Worm (Caenorhabditis elegans) whole organism, L2 larva: ENCODE results near the gene str-248.
A peak's percentile ranks its signal among the peaks of the same experiment; 100 is the strongest.
"Not testable (repeated sequence)": the region's sequence is repeated elsewhere in the genome, so short reads cannot be mapped to it uniquely, and the experiment has no call there.

Source experiments
- F13H6.1 ChIP-seq: sonication (generic microtip); optimal IDR thresholded peaks from 2 replicates; lab custom pipeline; 2016; ENCODE audit warnings: missing genetic modification characterization, missing compliant biosample characterization
- R02D3.7 ChIP-seq: fragments of 150-350 bp; optimal IDR thresholded peaks from 2 replicates; lab custom pipeline; 2014; ENCODE audit warnings: missing biosample characterization, missing genetic modification characterization
- Y55F3AM.14 ChIP-seq: fragments of 200-800 bp; sonication (Bioruptor generic); optimal IDR thresholded peaks from 2 replicates; lab custom pipeline; 2018; ENCODE audit warnings: mild to moderate bottlenecking, missing genetic modification characterization, missing compliant biosample characterization
- ZK546.5 ChIP-seq: sonication (generic microtip); optimal IDR thresholded peaks from 2 replicates; lab custom pipeline; 2017; ENCODE audit warnings: missing biosample characterization, missing genetic modification characterization
- alr-1 ChIP-seq: fragments of 150-350 bp; optimal IDR thresholded peaks from 2 replicates; lab custom pipeline; 2014; ENCODE audit warnings: missing biosample characterization, missing genetic modification characterization
- aly-2 ChIP-seq: fragments of 150-350 bp; optimal IDR thresholded peaks from 2 replicates; lab custom pipeline; 2014; ENCODE audit warnings: missing biosample characterization, missing genetic modification characterization
- ama-1 ChIP-seq: fragments of 150-350 bp; optimal IDR thresholded peaks from 2 replicates; lab custom pipeline; 2018; ENCODE audit warnings: inconsistent platforms
- ceh-16 ChIP-seq: fragments of 150-350 bp; optimal IDR thresholded peaks from 2 replicates; lab custom pipeline; 2014; ENCODE audit warnings: missing biosample characterization, missing genetic modification characterization
- ceh-82 ChIP-seq: fragments of 150-350 bp; optimal IDR thresholded peaks from 2 replicates; lab custom pipeline; 2014; ENCODE audit warnings: missing biosample characterization, missing genetic modification characterization
- crh-2 ChIP-seq: sonication (generic microtip); optimal IDR thresholded peaks from 2 replicates; lab custom pipeline; 2017; ENCODE audit warnings: missing biosample characterization, missing genetic modification characterization
- dmd-4 ChIP-seq: sonication (generic microtip); optimal IDR thresholded peaks from 2 replicates; lab custom pipeline; 2017; ENCODE audit warnings: missing biosample characterization, missing genetic modification characterization
- egl-27 ChIP-seq: sonication (generic microtip); optimal IDR thresholded peaks from 3 replicates; lab custom pipeline; 2017; ENCODE audit warnings: missing biosample characterization, missing genetic modification reagents, missing genetic modification characterization
- elt-3 ChIP-seq: sonication (generic microtip); optimal IDR thresholded peaks from 2 replicates; lab custom pipeline; 2017; ENCODE audit warnings: missing biosample characterization, missing genetic modification characterization
- fos-1 ChIP-seq: fragments of 150-350 bp; optimal IDR thresholded peaks from 2 replicates; lab custom pipeline; 2014; ENCODE audit warnings: missing biosample characterization, missing genetic modification characterization
- lin-13 ChIP-seq: fragments of 150-350 bp; optimal IDR thresholded peaks from 2 replicates; lab custom pipeline; 2014; ENCODE audit warnings: missing biosample characterization, missing genetic modification reagents, missing genetic modification characterization
- lsy-2 ChIP-seq, 2 experiments: fragments of 150-350 bp in 1 of 2; sonication (generic microtip) in 1 of 2; optimal IDR thresholded peaks; 2 replicates each; lab custom pipeline; 2014 to 2017; ENCODE audit warnings: missing biosample characterization in 2 of 2, missing genetic modification characterization in 2 of 2
- mab-5 ChIP-seq: fragments of 150-350 bp; optimal IDR thresholded peaks from 2 replicates; lab custom pipeline; 2014; ENCODE audit warnings: missing biosample characterization, missing genetic modification characterization
- mbf-1 ChIP-seq: sonication (generic microtip); optimal IDR thresholded peaks from 2 replicates; lab custom pipeline; 2017; ENCODE audit warnings: missing biosample characterization, missing genetic modification characterization
- mdl-1 ChIP-seq, 2 experiments: fragments of 150-350 bp in 1 of 2; sonication (generic microtip) in 1 of 2; optimal IDR thresholded peaks; 2 replicates each; lab custom pipeline; 2017; ENCODE audit warnings: missing biosample characterization in 2 of 2, missing genetic modification characterization in 2 of 2
- nhr-10 ChIP-seq: sonication (generic microtip); optimal IDR thresholded peaks from 2 replicates; lab custom pipeline; 2017; ENCODE audit warnings: missing biosample characterization, missing genetic modification characterization
- nhr-11 ChIP-seq: fragments of 150-350 bp; optimal IDR thresholded peaks from 2 replicates; lab custom pipeline; 2014; ENCODE audit warnings: missing biosample characterization, missing genetic modification characterization
- nhr-12 ChIP-seq: fragments of 150-350 bp; optimal IDR thresholded peaks from 2 replicates; lab custom pipeline; 2014; ENCODE audit warnings: missing biosample characterization, missing genetic modification characterization
- nhr-129 ChIP-seq: fragments of 150-350 bp; optimal IDR thresholded peaks from 2 replicates; lab custom pipeline; 2014; ENCODE audit warnings: missing biosample characterization, missing genetic modification characterization
- nhr-21 ChIP-seq: fragments of 150-350 bp; optimal IDR thresholded peaks from 2 replicates; lab custom pipeline; 2014; ENCODE audit warnings: missing biosample characterization, missing genetic modification characterization
- nhr-23 ChIP-seq: fragments of 150-350 bp; optimal IDR thresholded peaks from 2 replicates; lab custom pipeline; 2014; ENCODE audit warnings: missing biosample characterization, missing genetic modification reagents, missing genetic modification characterization
- nhr-237 ChIP-seq: fragments of 150-350 bp; optimal IDR thresholded peaks from 2 replicates; lab custom pipeline; 2014; ENCODE audit warnings: missing biosample characterization, missing genetic modification characterization
- nhr-25 ChIP-seq: fragments of 150-350 bp; sonication (generic microtip); optimal IDR thresholded peaks from 3 replicates; lab custom pipeline; 2014; ENCODE audit warnings: missing biosample characterization, missing genetic modification characterization
- nhr-6 ChIP-seq: fragments of 150-350 bp; optimal IDR thresholded peaks from 2 replicates; lab custom pipeline; 2014; ENCODE audit warnings: missing biosample characterization, missing genetic modification characterization
- nhr-77 ChIP-seq: fragments of 150-350 bp; optimal IDR thresholded peaks from 2 replicates; lab custom pipeline; 2014; ENCODE audit warnings: missing biosample characterization, missing genetic modification characterization
- peb-1 ChIP-seq: fragments of 150-350 bp; optimal IDR thresholded peaks from 2 replicates; lab custom pipeline; 2014; ENCODE audit warnings: missing biosample characterization, missing genetic modification characterization
- sem-4 ChIP-seq: fragments of 150-350 bp; optimal IDR thresholded peaks from 2 replicates; lab custom pipeline; 2014; ENCODE audit warnings: missing biosample characterization, missing genetic modification reagents, missing genetic modification characterization
- skn-1 ChIP-seq: sonication (generic microtip); optimal IDR thresholded peaks from 2 replicates; lab custom pipeline; 2017; ENCODE audit warnings: missing biosample characterization, missing genetic modification characterization
- sma-3 ChIP-seq: sonication (generic microtip); optimal IDR thresholded peaks from 2 replicates; lab custom pipeline; 2016; ENCODE audit warnings: missing genetic modification reagents, missing genetic modification characterization, missing compliant biosample characterization
- sma-9 ChIP-seq, 2 experiments: fragments of 150-350 bp in 1 of 2; sonication (generic microtip) in 1 of 2; optimal IDR thresholded peaks; 2 replicates each; lab custom pipeline; 2014 to 2016; ENCODE audit warnings: missing genetic modification characterization in 2 of 2, mild to moderate bottlenecking in 1 of 2, missing biosample characterization in 1 of 2, missing compliant biosample characterization in 1 of 2, missing genetic modification reagents in 1 of 2, moderate library complexity in 1 of 2
- snpc-4 ChIP-seq: fragments of 150-350 bp; optimal IDR thresholded peaks from 2 replicates; lab custom pipeline; 2014; ENCODE audit warnings: missing biosample characterization, missing genetic modification characterization
- unc-39 ChIP-seq: fragments of 150-350 bp; optimal IDR thresholded peaks from 2 replicates; lab custom pipeline; 2014; ENCODE audit warnings: missing biosample characterization, missing genetic modification characterization
- unc-55 ChIP-seq: fragments of 150-350 bp; sonication (generic microtip); optimal IDR thresholded peaks from 3 replicates; lab custom pipeline; 2014; ENCODE audit warnings: missing biosample characterization, missing genetic modification reagents, missing genetic modification characterization
- unc-62 ChIP-seq: fragments of 150-350 bp; optimal IDR thresholded peaks from 2 replicates; lab custom pipeline; 2014; ENCODE audit warnings: missing biosample characterization, missing genetic modification reagents, missing genetic modification characterization
- zag-1 ChIP-seq: fragments of 150-350 bp; optimal IDR thresholded peaks from 2 replicates; lab custom pipeline; 2014; ENCODE audit warnings: missing biosample characterization, missing genetic modification characterization
- ztf-1 ChIP-seq: fragments of 200-800 bp; sonication (Bioruptor generic); conservative IDR thresholded peaks from 2 replicates; pipeline ENCODE4 v1.3.6; 2022; ENCODE audit warnings: missing genetic modification characterization, missing compliant biosample characterization
- ztf-11 ChIP-seq: sonication (generic microtip); optimal IDR thresholded peaks from 2 replicates; lab custom pipeline; 2017; ENCODE audit warnings: missing biosample characterization, missing genetic modification characterization
- ztf-4 ChIP-seq: fragments of 150-350 bp; optimal IDR thresholded peaks from 2 replicates; lab custom pipeline; 2014; ENCODE audit warnings: missing biosample characterization, missing genetic modification characterization

The str-248 gene

ce11 chrV:15602253-15602652, 27.2 kb downstream of the str-248 start, which contains the start of gene fbxa-152:
Gene fbxa-152, minus strand, starts transcription at chrV:15602353.
- TF ChIP-seq ztf-11 (no peak), unc-55 (GFP tag; lab: Kevin White, UChicago) (no peak), crh-2 (tag; lab: Kevin White, UChicago) (no peak), dmd-4 (no peak), aly-2 (tag; lab: Kevin White, UChicago) (no peak), elt-3 (no peak), nhr-237 (tag; lab: Kevin White, UChicago) (no peak), unc-39 (no peak), nhr-11 (tag; lab: Kevin White, UChicago) (no peak), peb-1 (tag; lab: Kevin White, UChicago) (no peak), zag-1 (tag; lab: Kevin White, UChicago) (no peak), ama-1 (lab: Kevin White, UChicago) (no peak), mab-5 (tag; lab: Kevin White, UChicago) (no peak), sma-9 (GFP tag; optimal IDR thresholded peaks at IDR 0.05; lab: Kevin White, UChicago) (no peak), sma-9 (tag; optimal IDR thresholded peaks at IDR 0.05; lab: Kevin White, UChicago) (no peak), mbf-1 (tag; lab: Kevin White, UChicago) (no peak), Y55F3AM.14 (GFP tag; lab: Kevin White, UChicago) (no peak), R02D3.7 (tag; lab: Kevin White, UChicago) (no peak), ceh-16 (tag; lab: Kevin White, UChicago) (no peak), skn-1 (tag; lab: Kevin White, UChicago) (no peak)

- not testable (repeated sequence) for TF ChIP-seq mdl-1 (tag; optimal IDR thresholded peaks at IDR 0.05; lab: Kevin White, UChicago); crh-2 (tag; lab: Kevin White, UChicago); unc-62
These were observed 29.7 kb downstream of the str-248 start, which contains the start of gene B0391.14 for ce11 chrV:15599762-15600161. Gene B0391.14, minus strand, starts transcription at chrV:15599862.

- TF ChIP-seq nhr-237 (tag; lab: Kevin White, UChicago) (no peak), aly-2 (tag; lab: Kevin White, UChicago) (no peak), nhr-21 (tag; lab: Kevin White, UChicago) (no peak), unc-39 (no peak), nhr-23 (tag; lab: Kevin White, UChicago) (no peak), mbf-1 (tag; lab: Kevin White, UChicago) (no peak), ztf-4 (no peak), crh-2 (tag; lab: Kevin White, UChicago) (no peak), nhr-10 (no peak), mdl-1 (tag; optimal IDR thresholded peaks at IDR 0.05; lab: Kevin White, UChicago) (no peak)
These were observed 34.9 kb downstream of the str-248 start, which contains the start of gene fbxa-139 for ce11 chrV:15594573-15594972. Gene fbxa-139, minus strand, starts transcription at chrV:15594673.

- TF ChIP-seq sma-3 (peak; percentile 49), lsy-2 (tag; optimal IDR thresholded peaks at IDR 0.05; lab: Kevin White, UChicago) (peak; percentile 65 to 95), F13H6.1 (tag; lab: Kevin White, UChicago) (peak; percentile 25), unc-55 (GFP tag; lab: Kevin White, UChicago) (peak; percentile 65), nhr-129 (peak; percentile 7), crh-2 (tag; lab: Kevin White, UChicago) (peak; percentile 24), lin-13 (GFP tag; lab: Kevin White, UChicago) (peak; percentile 9)
These were observed 39.2 kb downstream of the str-248 start, which contains the start of gene F28F8.7 for ce11 chrV:15590183-15590667. Gene F28F8.7, minus strand, starts transcription at chrV:15590617.

ce11 chrV:15578386-15578785, 51.1 kb downstream of the str-248 start, which contains the start of gene F28F8.9:
Gene F28F8.9, minus strand, starts transcription at chrV:15578673.
- TF ChIP-seq nhr-6, result no peak
- TF ChIP-seq lin-13 (GFP tag; lab: Kevin White, UChicago), result peak; percentile 35
- TF ChIP-seq lsy-2 (tag; optimal IDR thresholded peaks at IDR 0.05; lab: Kevin White, UChicago), result peak in 1 of 2 experiments; percentile 74
- TF ChIP-seq ama-1 (lab: Kevin White, UChicago), result no peak
- TF ChIP-seq Y55F3AM.14 (GFP tag; lab: Kevin White, UChicago), result no peak
- peak; percentile 36 for TF ChIP-seq snpc-4 (tag; lab: Kevin White, UChicago)
- no peak for TF ChIP-seq mdl-1 (tag; optimal IDR thresholded peaks at IDR 0.05; lab: Kevin White, UChicago)
- no peak for TF ChIP-seq unc-39
- no peak for TF ChIP-seq aly-2 (tag; lab: Kevin White, UChicago)
- peak; percentile 62 for TF ChIP-seq unc-55 (GFP tag; lab: Kevin White, UChicago)
- TF ChIP-seq nhr-25 (tag; lab: Kevin White, UChicago), result no peak
- no peak for TF ChIP-seq nhr-11 (tag; lab: Kevin White, UChicago)
- no peak for TF ChIP-seq ztf-11
- no peak for TF ChIP-seq nhr-10
- TF ChIP-seq ZK546.5 (tag; lab: Kevin White, UChicago), result no peak
- no peak for TF ChIP-seq ceh-82 (tag; lab: Kevin White, UChicago)
- no peak for TF ChIP-seq sem-4 (tag; lab: Kevin White, UChicago)
- no peak for TF ChIP-seq dmd-4
- no peak for TF ChIP-seq fos-1 (tag; lab: Kevin White, UChicago)
- no peak for TF ChIP-seq mbf-1 (tag; lab: Kevin White, UChicago)
- no peak for TF ChIP-seq egl-27
- peak; percentile 39 for TF ChIP-seq sma-9 (GFP tag; optimal IDR thresholded peaks at IDR 0.05; lab: Kevin White, UChicago)
- TF ChIP-seq sma-9 (tag; optimal IDR thresholded peaks at IDR 0.05; lab: Kevin White, UChicago), result no peak
- no peak for TF ChIP-seq ztf-1 (GFP tag; lab: Robert Waterston, UW)
- TF ChIP-seq alr-1, result no peak
- TF ChIP-seq nhr-237 (tag; lab: Kevin White, UChicago), result no peak
- TF ChIP-seq peb-1 (tag; lab: Kevin White, UChicago), result no peak
- TF ChIP-seq nhr-77, result no peak
- TF ChIP-seq nhr-12 (tag; lab: Kevin White, UChicago), result no peak
- TF ChIP-seq crh-2 (tag; lab: Kevin White, UChicago), result peak; percentile 32
- no peak for TF ChIP-seq zag-1 (tag; lab: Kevin White, UChicago)
